Worm (Caenorhabditis elegans) whole organism, L4 larva: ENCODE data around the gene catp-4.
A peak's percentile ranks its signal among the peaks of the same experiment; 100 is the strongest.

ENCODE experiments used
- F10B5.3 ChIP-seq: sonication (generic microtip); optimal IDR thresholded peaks from 2 replicates; lab custom pipeline; 2016; ENCODE audit warnings: mild to moderate bottlenecking, missing genetic modification characterization, missing compliant biosample characterization
- F26F4.8 ChIP-seq: fragments of 200-800 bp; sonication (Bioruptor generic); conservative IDR thresholded peaks from 2 replicates; pipeline ENCODE4 v1.3.6; 2022; ENCODE audit warnings: missing genetic modification characterization, missing compliant biosample characterization
- F37D6.2 ChIP-seq: sonication (generic microtip); optimal IDR thresholded peaks from 2 replicates; lab custom pipeline; 2016; ENCODE audit warnings: mild to moderate bottlenecking, missing genetic modification characterization, missing compliant biosample characterization
- F44E2.7 ChIP-seq: fragments of 200-800 bp; sonication (Bioruptor generic); IDR thresholded peaks from 2 replicates; pipeline ENCODE4 v2.1.2; 2022; ENCODE audit warnings: missing genetic modification characterization, missing compliant biosample characterization
- T26A8.4 ChIP-seq: fragments of 200-800 bp; sonication (Bioruptor generic); IDR thresholded peaks from 2 replicates; pipeline ENCODE4 v1.3.6; 2022; ENCODE audit warnings: missing genetic modification characterization, missing compliant biosample characterization
- Y105C5A.15 ChIP-seq: fragments of 200-800 bp; sonication (Bioruptor generic); IDR thresholded peaks from 2 replicates; pipeline ENCODE4 v1.3.6; 2022; ENCODE audit warnings: missing genetic modification characterization, missing compliant biosample characterization
- Y48G9A.11 ChIP-seq: fragments of 200-800 bp; sonication (Bioruptor generic); IDR thresholded peaks from 2 replicates; pipeline ENCODE4 v1.3.6; 2022; ENCODE audit warnings: missing genetic modification reagents, missing genetic modification characterization, missing compliant biosample characterization
- Y5F2A.4 ChIP-seq: fragments of 200-800 bp; sonication (Bioruptor generic); optimal IDR thresholded peaks from 2 replicates; lab custom pipeline; 2018; ENCODE audit warnings: mild to moderate bottlenecking, missing genetic modification characterization, missing compliant biosample characterization
- aha-1 ChIP-seq: fragments of 150-350 bp; peaks from one replicate; lab custom pipeline; 2014; ENCODE audit warnings: missing biosample characterization, missing genetic modification characterization
- aly-2 ChIP-seq: sonication (generic microtip); optimal IDR thresholded peaks from 2 replicates; lab custom pipeline; 2018; ENCODE audit warnings: missing biosample characterization, missing genetic modification characterization
- ama-1 ChIP-seq: fragments of 150-350 bp; optimal IDR thresholded peaks from 2 replicates; lab custom pipeline; 2014; ENCODE audit warnings: inconsistent platforms, mixed read lengths
- ceh-62 ChIP-seq: sonication (generic microtip); optimal IDR thresholded peaks from 2 replicates; lab custom pipeline; 2017; ENCODE audit warnings: missing biosample characterization, missing genetic modification characterization
- ceh-82 ChIP-seq: sonication (generic microtip); optimal IDR thresholded peaks from 2 replicates; lab custom pipeline; 2017; ENCODE audit warnings: missing biosample characterization, missing genetic modification characterization
- ces-1 ChIP-seq: fragments of 150-350 bp; sonication (generic microtip); optimal IDR thresholded peaks from 4 replicates; lab custom pipeline; 2014; ENCODE audit warnings: missing biosample characterization, missing genetic modification reagents, missing genetic modification characterization
- cey-2 ChIP-seq: sonication (generic microtip); optimal IDR thresholded peaks from 3 replicates; lab custom pipeline; 2017; ENCODE audit warnings: missing genetic modification characterization, mild to moderate bottlenecking, missing compliant biosample characterization, antibody characterized with exemption, borderline replicate concordance; ENCODE audit not compliant: insufficient read depth
- ctbp-1 ChIP-seq: fragments of 200-800 bp; sonication (Bioruptor generic); IDR thresholded peaks from 2 replicates; pipeline ENCODE4 v1.3.6; 2022; ENCODE audit warnings: missing genetic modification reagents, missing genetic modification characterization, missing compliant biosample characterization
- daf-16 ChIP-seq, 3 experiments: sonication (generic microtip); optimal IDR thresholded peaks; 2 replicates each; lab custom pipeline; 2016 to 2017; ENCODE audit warnings: missing genetic modification characterization in 3 of 3, missing genetic modification reagents in 3 of 3, mild to moderate bottlenecking in 2 of 3, missing compliant biosample characterization in 2 of 3, missing biosample characterization in 1 of 3, moderate library complexity in 1 of 3
- daf-8 ChIP-seq: fragments of 200-800 bp; sonication (Bioruptor generic); IDR thresholded peaks from 2 replicates; pipeline ENCODE4 v1.3.6; 2022; ENCODE audit warnings: missing genetic modification characterization, missing compliant biosample characterization
- dmd-6 ChIP-seq: fragments of 200-800 bp; sonication (Bioruptor generic); IDR thresholded peaks from 2 replicates; pipeline ENCODE4 v1.3.6; 2022; ENCODE audit warnings: missing genetic modification reagents, missing genetic modification characterization, missing compliant biosample characterization
- dmd-8 ChIP-seq: fragments of 200-800 bp; sonication (Bioruptor generic); IDR thresholded peaks from 2 replicates; pipeline ENCODE4 v1.3.6; 2022; ENCODE audit warnings: missing genetic modification characterization, missing compliant biosample characterization
- dmd-9 ChIP-seq: fragments of 200-800 bp; sonication (Bioruptor generic); IDR thresholded peaks from 2 replicates; pipeline ENCODE4 v1.3.6; 2022; ENCODE audit warnings: missing genetic modification reagents, missing genetic modification characterization, missing compliant biosample characterization
- duxl-1 ChIP-seq: sonication (generic microtip); optimal IDR thresholded peaks from 2 replicates; lab custom pipeline; 2016; ENCODE audit warnings: mild to moderate bottlenecking, missing genetic modification characterization, moderate library complexity, missing compliant biosample characterization; ENCODE audit not compliant: poor library complexity
- hmg-1.1 ChIP-seq: fragments of 200-800 bp; sonication (Bioruptor generic); IDR thresholded peaks from 2 replicates; pipeline ENCODE4 v1.3.6; 2022; ENCODE audit warnings: missing genetic modification reagents, missing genetic modification characterization, missing compliant biosample characterization
- lin-13 ChIP-seq: fragments of 150-350 bp; optimal IDR thresholded peaks from 2 replicates; lab custom pipeline; 2014; ENCODE audit warnings: missing biosample characterization, missing genetic modification reagents, missing genetic modification characterization
- lin-15B ChIP-seq: fragments of 150-350 bp; sonication (generic microtip); optimal IDR thresholded peaks from 3 replicates; lab custom pipeline; 2014; ENCODE audit warnings: missing biosample characterization, missing genetic modification characterization
- lin-38 ChIP-seq: fragments of 200-800 bp; sonication (Bioruptor generic); IDR thresholded peaks from 2 replicates; pipeline ENCODE4 v1.3.6; 2022; ENCODE audit warnings: missing genetic modification reagents, missing genetic modification characterization, missing compliant biosample characterization
- lin-39 ChIP-seq: fragments of 150-350 bp; optimal IDR thresholded peaks from 2 replicates; lab custom pipeline; 2014; ENCODE audit warnings: missing biosample characterization, missing genetic modification reagents, missing genetic modification characterization
- lsy-2 ChIP-seq, 2 experiments: fragments of 150-350 bp in 1 of 2; sonication (generic microtip) in 1 of 2; optimal IDR thresholded peaks; 2 replicates each; lab custom pipeline; 2014 to 2017; ENCODE audit warnings: missing biosample characterization in 2 of 2, missing genetic modification characterization in 2 of 2
- mep-1 ChIP-seq: fragments of 150-350 bp; sonication (generic microtip); optimal IDR thresholded peaks from 3 replicates; lab custom pipeline; 2014; ENCODE audit warnings: missing biosample characterization, missing genetic modification characterization
- mes-2 ChIP-seq: sonication (generic microtip); optimal IDR thresholded peaks from 2 replicates; lab custom pipeline; 2016; ENCODE audit warnings: missing genotype, mild to moderate bottlenecking, missing genetic modification characterization, missing compliant biosample characterization; ENCODE audit not compliant: poor library complexity, severe bottlenecking
- mxl-2 ChIP-seq: fragments of 200-800 bp; sonication (Bioruptor generic); conservative IDR thresholded peaks from 2 replicates; pipeline ENCODE4 v1.3.6; 2022; ENCODE audit warnings: missing genetic modification reagents, missing genetic modification characterization, missing compliant biosample characterization
- nhr-10 ChIP-seq: fragments of 150-350 bp; optimal IDR thresholded peaks from 2 replicates; lab custom pipeline; 2014; ENCODE audit warnings: missing biosample characterization, missing genetic modification characterization
- nhr-11 ChIP-seq: fragments of 150-350 bp; optimal IDR thresholded peaks from 2 replicates; lab custom pipeline; 2014; ENCODE audit warnings: missing biosample characterization, missing genetic modification characterization
- nhr-41 ChIP-seq: fragments of 200-800 bp; sonication (Bioruptor generic); IDR thresholded peaks from 2 replicates; pipeline ENCODE4 v1.3.6; 2022; ENCODE audit warnings: missing genetic modification reagents, missing genetic modification characterization, missing compliant biosample characterization
- nhr-42 ChIP-seq: fragments of 200-800 bp; sonication (Bioruptor generic); IDR thresholded peaks from 2 replicates; pipeline ENCODE4 v1.3.6; 2022; ENCODE audit warnings: missing genetic modification characterization, missing compliant biosample characterization
- nhr-48 ChIP-seq: sonication (generic microtip); optimal IDR thresholded peaks from 2 replicates; lab custom pipeline; 2016; ENCODE audit warnings: mild to moderate bottlenecking, missing genetic modification characterization, missing compliant biosample characterization
- nhr-6 ChIP-seq: fragments of 150-350 bp; optimal IDR thresholded peaks from 2 replicates; lab custom pipeline; 2014; ENCODE audit warnings: missing biosample characterization, missing genetic modification characterization
- nhr-76 ChIP-seq: fragments of 150-350 bp; optimal IDR thresholded peaks from 2 replicates; lab custom pipeline; 2014; ENCODE audit warnings: missing biosample characterization, missing genetic modification characterization
- nhr-77 ChIP-seq: fragments of 150-350 bp; optimal IDR thresholded peaks from 2 replicates; lab custom pipeline; 2014; ENCODE audit warnings: missing biosample characterization, missing genetic modification characterization
- pha-4 ChIP-seq, 2 experiments: fragments of 150-350 bp in 1 of 2; fragments of 200-800 bp in 1 of 2; sonication (Bioruptor generic) in 1 of 2; IDR thresholded peaks in 1 of 2; optimal IDR thresholded peaks in 1 of 2; 2 replicates each; pipeline versions ENCODE4 v1.3.6 to Lab custom; 2014 to 2022; ENCODE audit warnings: missing genetic modification characterization in 2 of 2, missing genetic modification reagents in 2 of 2, missing biosample characterization in 1 of 2, missing compliant biosample characterization in 1 of 2
- sdz-12 ChIP-seq: fragments of 200-800 bp; sonication (Bioruptor generic); optimal IDR thresholded peaks from 2 replicates; lab custom pipeline; 2018; ENCODE audit warnings: mild to moderate bottlenecking, missing genetic modification characterization, missing compliant biosample characterization
- set-16 ChIP-seq: fragments of 200-800 bp; sonication (Bioruptor generic); IDR thresholded peaks from 2 replicates; pipeline ENCODE4 v1.3.6; 2022; ENCODE audit warnings: missing genetic modification reagents, missing genetic modification characterization, missing compliant biosample characterization
- skn-1 ChIP-seq: fragments of 150-350 bp; optimal IDR thresholded peaks from 2 replicates; lab custom pipeline; 2014; ENCODE audit warnings: missing biosample characterization, missing genetic modification characterization
- snpc-1.2 ChIP-seq: fragments of 200-800 bp; sonication (Bioruptor generic); IDR thresholded peaks from 2 replicates; pipeline ENCODE4 v1.3.6; 2022; ENCODE audit warnings: missing genetic modification reagents, missing genetic modification characterization, missing compliant biosample characterization
- tra-1 ChIP-seq: fragments of 200-800 bp; sonication (Bioruptor generic); IDR thresholded peaks from 2 replicates; pipeline ENCODE4 v1.3.6; 2022; ENCODE audit warnings: missing genetic modification reagents, missing genetic modification characterization, missing compliant biosample characterization
- unc-62 ChIP-seq, 3 experiments: fragments of 150-350 bp in 1 of 3; sonication (generic microtip); optimal IDR thresholded peaks in 2 of 3; peaks in 1 of 3; 1 replicate in 1 of 3; 2 replicates in 2 of 3; lab custom pipeline; 2014 to 2017; ENCODE audit warnings: missing biosample characterization in 3 of 3, missing genetic modification characterization in 3 of 3, missing genetic modification reagents in 3 of 3, missing genotype in 1 of 3
- zip-11 ChIP-seq: fragments of 200-800 bp; sonication (Bioruptor generic); IDR thresholded peaks from 2 replicates; pipeline ENCODE4 v1.3.6; 2022; ENCODE audit warnings: missing genetic modification characterization, missing compliant biosample characterization
- ztf-7 ChIP-seq: fragments of 150-350 bp; optimal IDR thresholded peaks from 2 replicates; lab custom pipeline; 2014; ENCODE audit warnings: missing biosample characterization, missing genetic modification characterization

Gene catp-4

ce11 chrII:14604261-14604660, 10.9 kb downstream of the catp-4 start (continued):
- TF ChIP-seq nhr-48 (tag; lab: Kevin White, UChicago), result no peak
- no peak for TF ChIP-seq lsy-2 (tag; optimal IDR thresholded peaks at IDR 0.05; lab: Kevin White, UChicago)
- TF ChIP-seq ama-1 (lab: Kevin White, UChicago), result peak; percentile 59
- no peak for TF ChIP-seq nhr-11 (tag; lab: Kevin White, UChicago)
- no peak for TF ChIP-seq nhr-41 (GFP tag; lab: Robert Waterston, UW)
- no peak for TF ChIP-seq skn-1 (tag; lab: Kevin White, UChicago)
- TF ChIP-seq nhr-6, result no peak
- no peak for TF ChIP-seq F37D6.2
- no peak for TF ChIP-seq Y105C5A.15 (GFP tag; lab: Robert Waterston, UW)
- TF ChIP-seq ceh-62 (tag; lab: Kevin White, UChicago), result no peak
- TF ChIP-seq ztf-7 (tag; lab: Kevin White, UChicago), result no peak
- no peak for TF ChIP-seq F26F4.8 (GFP tag; lab: Robert Waterston, UW)
- no peak for TF ChIP-seq lin-38 (GFP tag; lab: Robert Waterston, UW)
- TF ChIP-seq ceh-82 (tag; lab: Kevin White, UChicago), result no peak
- TF ChIP-seq dmd-8 (GFP tag; lab: Robert Waterston, UW), result no peak
- no peak for TF ChIP-seq dmd-9
- TF ChIP-seq mep-1, result no peak
- 0 out of 2 replicates have a peak, but pooled peaks have one; percentile 4 for TF ChIP-seq nhr-42 (GFP tag; lab: Robert Waterston, UW)
- no peak for TF ChIP-seq Y5F2A.4 (GFP tag; lab: Kevin White, UChicago)
- TF ChIP-seq mxl-2 (GFP tag; lab: Robert Waterston, UW), result 0 out of 2 replicates have a peak, but pooled peaks have one; percentile 36
- peak; percentile 35; the same call in 1 of the 2 replicates for TF ChIP-seq dmd-6
- no peak for TF ChIP-seq lin-15B (tag; lab: Kevin White, UChicago)
- TF ChIP-seq snpc-1.2, result 0 out of 2 replicates have a peak, but pooled peaks have one; percentile 9
- TF ChIP-seq set-16, result no peak
- TF ChIP-seq, all 104 proteins: peak for 8

ce11 chrII:14605026-14605425, 11.6 kb downstream of the catp-4 start:
- TF ChIP-seq pha-4 (GFP tag; IDR thresholded peaks at IDR 0.05; lab: Robert Waterston, UW), result no peak
- no peak for TF ChIP-seq pha-4 (tag; optimal IDR thresholded peaks at IDR 0.05; lab: Kevin White, UChicago)
- TF ChIP-seq lin-39, result no peak
- peak; percentile 33 for TF ChIP-seq duxl-1 (tag; lab: Kevin White, UChicago)
- TF ChIP-seq nhr-41 (GFP tag; lab: Robert Waterston, UW), result no peak
- TF ChIP-seq T26A8.4, result no peak
- TF ChIP-seq nhr-76 (tag; lab: Kevin White, UChicago), result no peak
- no peak for TF ChIP-seq F26F4.8 (GFP tag; lab: Robert Waterston, UW)
- no peak; the same call in 1 of the 2 replicates for TF ChIP-seq nhr-42 (GFP tag; lab: Robert Waterston, UW)
- no peak for TF ChIP-seq tra-1
- no peak for TF ChIP-seq set-16
- no peak for TF ChIP-seq F10B5.3 (tag; lab: Kevin White, UChicago)
- TF ChIP-seq ces-1, result no peak
- TF ChIP-seq nhr-10 (tag; lab: Kevin White, UChicago), result no peak
- no peak for TF ChIP-seq hmg-1.1 (GFP tag; lab: Robert Waterston, UW)
- TF ChIP-seq Y5F2A.4 (GFP tag; lab: Kevin White, UChicago), result peak; percentile 10
- TF ChIP-seq lin-15B (tag; lab: Kevin White, UChicago), result no peak
- TF ChIP-seq dmd-6, result no peak; the same call in 1 of the 2 replicates
- no peak for TF ChIP-seq mep-1
- no peak for TF ChIP-seq aly-2
- TF ChIP-seq cey-2 (tag; lab: Kevin White, UChicago), result no peak
- no peak for TF ChIP-seq F44E2.7 (GFP tag; lab: Robert Waterston, UW)
- TF ChIP-seq daf-16 (GFP tag; optimal IDR thresholded peaks at IDR 0.05; lab: Kevin White, UChicago), result no peak
- no peak for TF ChIP-seq daf-16 (tag; optimal IDR thresholded peaks at IDR 0.05; lab: Kevin White, UChicago)
- peak; percentile 97 for TF ChIP-seq aha-1 (tag; lab: Kevin White, UChicago)
- TF ChIP-seq ctbp-1 (GFP tag; lab: Robert Waterston, UW), result no peak
- TF ChIP-seq lin-38 (GFP tag; lab: Robert Waterston, UW), result no peak
- TF ChIP-seq unc-62 (GFP tag; optimal IDR thresholded peaks at IDR 0.05 in 1 of 2; lab: Kevin White, UChicago), result peak in 1 of 2 experiments; percentile 47
- TF ChIP-seq unc-62 (tag; optimal IDR thresholded peaks at IDR 0.05; lab: Kevin White, UChicago), result no peak
- no peak for TF ChIP-seq daf-8 (GFP tag; lab: Robert Waterston, UW)
- TF ChIP-seq zip-11 (GFP tag; lab: Robert Waterston, UW), result no peak
- no peak for TF ChIP-seq nhr-48 (tag; lab: Kevin White, UChicago)
- no peak for TF ChIP-seq lin-13 (GFP tag; lab: Kevin White, UChicago)
- TF ChIP-seq nhr-77 (tag; lab: Kevin White, UChicago), result no peak
- TF ChIP-seq Y48G9A.11, result no peak
- TF ChIP-seq sdz-12 (GFP tag; lab: Kevin White, UChicago), result peak; percentile 44
- TF ChIP-seq mes-2, result peak; percentile 7
